Fruit fly (Drosophila melanogaster): ENCODE data around the gene VhaM9.7-c.

DNA sequence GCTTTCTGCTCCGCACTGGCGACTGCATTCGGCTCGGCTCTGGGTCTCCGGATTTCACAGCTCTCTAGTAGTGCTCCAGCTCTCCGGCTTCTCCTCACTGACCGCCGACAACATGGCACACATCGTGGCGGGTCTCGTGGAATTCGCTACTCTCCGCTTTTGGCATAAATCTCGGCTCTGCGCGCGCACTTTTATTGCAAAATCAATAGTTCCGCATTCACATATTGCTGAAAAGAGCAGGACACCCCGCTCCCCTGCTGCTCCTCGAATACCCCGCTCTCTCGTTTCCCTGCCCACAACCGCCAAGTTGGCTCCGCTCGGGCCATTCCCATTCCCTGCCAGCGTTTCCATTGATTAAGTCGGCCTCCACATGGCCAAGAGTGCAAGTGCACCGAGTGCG is 1.4 kb downstream of the VhaM9.7-c start:
- TF ChIP-seq h (optimal IDR thresholded peaks at IDR 0.05) = no peak
- TF ChIP-seq ttk (optimal IDR thresholded peaks at IDR 0.05) = no peak
- TF ChIP-seq Myc (optimal IDR thresholded peaks at IDR 0.05) = no peak
- no peak for TF ChIP-seq insv (optimal IDR thresholded peaks at IDR 0.05)
- TF ChIP-seq psq (optimal IDR thresholded peaks at IDR 0.05) = no peak
- no peak for TF ChIP-seq Sin3A (optimal IDR thresholded peaks at IDR 0.05)
